Worm (Caenorhabditis elegans) whole organism, L3 larva: ENCODE measurements around the gene srlf-29.
"Not testable (repeated sequence)": the region's sequence is repeated elsewhere in the genome, so short reads cannot be mapped to it uniquely, and the experiment has no call there.

Experiments
- ceh-82 ChIP-seq: fragments of 150-350 bp; optimal IDR thresholded peaks from 2 replicates; lab custom pipeline; 2014; ENCODE audit warnings: missing biosample characterization, missing genetic modification characterization
- egl-27 ChIP-seq: sonication (generic microtip); optimal IDR thresholded peaks from 4 replicates; lab custom pipeline; 2017; ENCODE audit warnings: missing biosample characterization, missing genetic modification reagents, missing genetic modification characterization
- elt-1 ChIP-seq: fragments of 150-350 bp; optimal IDR thresholded peaks from 2 replicates; lab custom pipeline; 2014; ENCODE audit warnings: missing biosample characterization, missing genetic modification characterization
- eor-1 ChIP-seq, 2 experiments: fragments of 150-350 bp; optimal IDR thresholded peaks; 2 replicates each; lab custom pipeline; 2014 to 2018; ENCODE audit warnings: missing biosample characterization in 2 of 2, missing genetic modification characterization in 2 of 2
- fkh-10 ChIP-seq: sonication (generic microtip); optimal IDR thresholded peaks from 2 replicates; lab custom pipeline; 2017; ENCODE audit warnings: missing biosample characterization, missing genetic modification reagents, missing genetic modification characterization
- fkh-2 ChIP-seq: fragments of 150-350 bp; optimal IDR thresholded peaks from 2 replicates; lab custom pipeline; 2014; ENCODE audit warnings: missing biosample characterization, missing genetic modification reagents, missing genetic modification characterization
- lin-39 ChIP-seq: fragments of 150-350 bp; optimal IDR thresholded peaks from 2 replicates; lab custom pipeline; 2018; ENCODE audit warnings: missing biosample characterization, missing genetic modification reagents, missing genetic modification characterization
- mdl-1 ChIP-seq: fragments of 150-350 bp; optimal IDR thresholded peaks from 2 replicates; lab custom pipeline; 2014; ENCODE audit warnings: missing biosample characterization, missing genetic modification characterization
- skn-1 ChIP-seq: fragments of 150-350 bp; optimal IDR thresholded peaks from 2 replicates; lab custom pipeline; 2014; ENCODE audit warnings: missing biosample characterization, missing genetic modification characterization
- zag-1 ChIP-seq: fragments of 150-350 bp; optimal IDR thresholded peaks from 2 replicates; lab custom pipeline; 2014; ENCODE audit warnings: missing biosample characterization, missing genetic modification characterization

DNA sequence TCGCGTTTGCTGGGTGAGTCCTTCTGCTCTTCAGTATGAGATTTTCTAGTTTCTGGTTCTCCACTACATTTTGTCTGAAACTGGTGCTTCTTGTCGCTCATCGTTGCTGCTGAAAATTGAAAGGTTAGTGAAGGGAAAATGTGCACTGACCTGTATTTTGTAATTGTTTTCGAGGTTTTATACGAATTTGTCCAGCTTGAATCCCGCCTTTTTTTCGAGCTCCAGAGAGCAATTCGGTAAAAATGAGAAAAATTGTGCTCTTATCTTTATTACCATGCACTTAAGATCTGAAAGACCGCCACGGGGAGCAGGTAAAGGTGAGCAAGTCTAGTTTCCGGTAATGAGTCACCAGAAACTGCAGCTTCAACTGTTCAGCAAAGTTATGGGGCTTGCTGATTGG lies 38.3 kb upstream of the srlf-29 start, which contains the start of gene C08E3.15:
- TF ChIP-seq skn-1; lin-39 (tag; lab: Kevin White, UChicago); ceh-82 (tag; lab: Kevin White, UChicago); fkh-10 (GFP tag; lab: Kevin White, UChicago); egl-27 (tag; lab: Kevin White, UChicago); fkh-2; zag-1 (tag; lab: Kevin White, UChicago); eor-1 (tag; optimal IDR thresholded peaks at IDR 0.05; lab: Kevin White, UChicago); mdl-1 (tag; lab: Kevin White, UChicago); elt-1 (tag; lab: Kevin White, UChicago): not testable (repeated sequence)
